Worm (Caenorhabditis elegans): ENCODE results near the gene eyg-1.

ce11 chrII:9791185-9791584 lies 36.6 kb downstream of the eyg-1 start:
- no peak for TF ChIP-seq fos-1 (tag; optimal IDR thresholded peaks at IDR 0.05)
- peak in 1 of 2 experiments; percentile 98 for TF ChIP-seq unc-62 (GFP tag; optimal IDR thresholded peaks at IDR 0.05 in 1 of 2)
- TF ChIP-seq unc-62 (tag; optimal IDR thresholded peaks at IDR 0.05): no peak

All from whole organism, L4 larva.